Fruit fly (Drosophila melanogaster) whole organism, embryonic: ENCODE data around the gene Rnf146.
A peak's percentile ranks its signal among the peaks of the same experiment; 100 is the strongest.

Experiments
- B-H1 ChIP-seq: fragments of 200-800 bp; sonication (Bioruptor generic); IDR thresholded peaks from 3 replicates; pipeline ENCODE4 v1.3.6; 2022; ENCODE audit warnings: missing biosample characterization, missing genetic modification characterization
- BEAF-32 ChIP-seq: fragments of 200-800 bp; sonication (Bioruptor generic); optimal IDR thresholded peaks from 3 replicates; lab custom pipeline; 2017; ENCODE audit warnings: missing biosample characterization, missing genetic modification characterization, mild to moderate bottlenecking, moderate library complexity, missing genetic modification reagents
- Bdp1 ChIP-seq: fragments of 200-800 bp; sonication (Bioruptor generic); optimal IDR thresholded peaks from 3 replicates; lab custom pipeline; 2016; ENCODE audit warnings: missing biosample characterization, missing genetic modification characterization
- CG11504 ChIP-seq: fragments of 200-800 bp; sonication (Bioruptor generic); optimal IDR thresholded peaks from 3 replicates; lab custom pipeline; 2019; ENCODE audit warnings: missing biosample characterization, mild to moderate bottlenecking, missing genetic modification characterization, moderate library complexity
- CG11560 ChIP-seq: fragments of 200-800 bp; sonication (Bioruptor generic); IDR thresholded peaks from 3 replicates; pipeline ENCODE4 v1.3.6; 2022; ENCODE audit warnings: missing biosample characterization, missing genetic modification characterization
- CG12236 ChIP-seq: fragments of 200-800 bp; sonication (Bioruptor generic); optimal IDR thresholded peaks from 2 replicates; lab custom pipeline; 2016; ENCODE audit warnings: missing biosample characterization, missing genetic modification characterization
- CG12299 ChIP-seq: fragments of 200-800 bp; sonication (Bioruptor generic); optimal IDR thresholded peaks from 2 replicates; lab custom pipeline; 2018; ENCODE audit warnings: missing biosample characterization, mild to moderate bottlenecking, missing genetic modification characterization
- CG12659 ChIP-seq: fragments of 200-800 bp; sonication (Bioruptor generic); optimal IDR thresholded peaks from 3 replicates; lab custom pipeline; 2017; ENCODE audit warnings: mild to moderate bottlenecking, missing biosample characterization, missing genetic modification reagents, missing genetic modification characterization
- CG13287 ChIP-seq: fragments of 200-800 bp; sonication (Bioruptor generic); IDR thresholded peaks from 2 replicates; pipeline ENCODE4 v1.3.6; 2022; ENCODE audit warnings: missing biosample characterization, missing genetic modification characterization; ENCODE audit not compliant: partially characterized antibody
- CG14441 ChIP-seq: fragments of 200-800 bp; sonication (Bioruptor generic); IDR thresholded peaks from 2 replicates; pipeline ENCODE4 v1.3.6; 2022; ENCODE audit warnings: missing biosample characterization, missing genetic modification characterization
- CG15073 ChIP-seq: fragments of 200-800 bp; sonication (Bioruptor generic); optimal IDR thresholded peaks from 2 replicates; lab custom pipeline; 2016; ENCODE audit warnings: missing biosample characterization, missing genetic modification characterization
- CG16813 ChIP-seq: fragments of 200-800 bp; sonication (Bioruptor generic); IDR thresholded peaks from 3 replicates; pipeline ENCODE4 v1.3.6; 2022; ENCODE audit warnings: missing biosample characterization, missing genetic modification characterization; ENCODE audit not compliant: partially characterized antibody
- CG16815 ChIP-seq: fragments of 200-800 bp; sonication (Bioruptor generic); optimal IDR thresholded peaks from 3 replicates; lab custom pipeline; 2017; ENCODE audit warnings: missing biosample characterization, mild to moderate bottlenecking, missing genetic modification characterization
- CG30020 ChIP-seq: fragments of 200-800 bp; optimal IDR thresholded peaks from 2 replicates; lab custom pipeline; 2019; ENCODE audit warnings: missing biosample characterization, mild to moderate bottlenecking, missing genetic modification characterization, moderate library complexity
- CG3407 ChIP-seq: fragments of 200-800 bp; sonication (Bioruptor generic); optimal IDR thresholded peaks from 2 replicates; lab custom pipeline; 2018; ENCODE audit warnings: missing biosample characterization, mild to moderate bottlenecking, missing genetic modification characterization
- CG34224 ChIP-seq: fragments of 200-800 bp; sonication (Bioruptor generic); IDR thresholded peaks from 3 replicates; pipeline ENCODE4 v1.3.6; 2022; ENCODE audit warnings: missing biosample characterization, missing genetic modification characterization; ENCODE audit not compliant: partially characterized antibody
- CG8944 ChIP-seq: fragments of 200-800 bp; sonication (Bioruptor generic); optimal IDR thresholded peaks from 3 replicates; lab custom pipeline; 2016; ENCODE audit warnings: missing biosample characterization, missing genetic modification characterization
- CG9437 ChIP-seq: fragments of 200-800 bp; sonication (Bioruptor generic); optimal IDR thresholded peaks from 2 replicates; lab custom pipeline; 2018; ENCODE audit warnings: missing biosample characterization, mild to moderate bottlenecking, missing genetic modification characterization
- CTCF ChIP-seq: fragments of 200-800 bp; sonication (Bioruptor generic); optimal IDR thresholded peaks from 2 replicates; lab custom pipeline; 2017; ENCODE audit warnings: missing biosample characterization, mild to moderate bottlenecking, missing genetic modification characterization, moderate library complexity
- D19B ChIP-seq: fragments of 200-800 bp; sonication (Bioruptor generic); optimal IDR thresholded peaks from 2 replicates; lab custom pipeline; 2017; ENCODE audit warnings: missing biosample characterization, mild to moderate bottlenecking, missing genetic modification characterization
- ERR ChIP-seq: fragments of 200-800 bp; sonication (Bioruptor generic); optimal IDR thresholded peaks from 2 replicates; lab custom pipeline; 2016; ENCODE audit warnings: missing biosample characterization, missing genetic modification characterization
- HmgZ ChIP-seq: fragments of 200-800 bp; sonication (Bioruptor generic); optimal IDR thresholded peaks from 2 replicates; lab custom pipeline; 2018; ENCODE audit warnings: missing biosample characterization, mild to moderate bottlenecking, missing genetic modification characterization
- Hr78 ChIP-seq, 2 experiments: fragments of 200-800 bp in 1 of 2; fragments of >200 bp in 1 of 2; sonication (Bioruptor generic) in 1 of 2; optimal IDR thresholded peaks; 2 replicates each; lab custom pipeline; 2017 to 2019; ENCODE audit warnings: missing biosample characterization in 2 of 2, missing genetic modification characterization in 2 of 2, mild to moderate bottlenecking in 1 of 2, moderate library complexity in 1 of 2
- Lhr ChIP-seq: fragments of 200-800 bp; sonication (Bioruptor generic); optimal IDR thresholded peaks from 3 replicates; lab custom pipeline; 2017; ENCODE audit warnings: mild to moderate bottlenecking, missing biosample characterization, missing genetic modification reagents, missing genetic modification characterization
- MTF-1 ChIP-seq: fragments of 200-800 bp; sonication (Bioruptor generic); optimal IDR thresholded peaks from 2 replicates; lab custom pipeline; 2018; ENCODE audit warnings: missing biosample characterization, mild to moderate bottlenecking, missing genetic modification characterization, borderline replicate concordance
- NC2β ChIP-seq: fragments of 200-800 bp; sonication (Bioruptor generic); optimal IDR thresholded peaks from 2 replicates; lab custom pipeline; 2016; ENCODE audit warnings: missing biosample characterization, missing genetic modification characterization
- Ptx1 ChIP-seq: fragments of 200-800 bp; sonication (Bioruptor generic); IDR thresholded peaks from 2 replicates; pipeline ENCODE4 v1.3.6; 2022; ENCODE audit warnings: missing biosample characterization, missing genetic modification characterization
- Side ChIP-seq: fragments of 200-800 bp; sonication (Bioruptor generic); optimal IDR thresholded peaks from 2 replicates; lab custom pipeline; 2016; ENCODE audit warnings: missing biosample characterization, missing genetic modification characterization
- Ssrp ChIP-seq: fragments of 200-800 bp; sonication (Bioruptor generic); optimal IDR thresholded peaks from 2 replicates; lab custom pipeline; 2018; ENCODE audit warnings: missing biosample characterization, mild to moderate bottlenecking, missing genetic modification characterization, moderate library complexity
- Xrp1 ChIP-seq: fragments of 200-800 bp; sonication (Bioruptor generic); IDR thresholded peaks from 2 replicates; pipeline ENCODE4 v1.3.6; 2022; ENCODE audit warnings: missing biosample characterization, missing genetic modification characterization
- amos ChIP-seq: fragments of 200-800 bp; sonication (Bioruptor generic); IDR thresholded peaks from 2 replicates; pipeline ENCODE4 v1.3.6; 2022; ENCODE audit warnings: missing biosample characterization, missing genetic modification characterization; ENCODE audit not compliant: partially characterized antibody
- chn ChIP-seq: fragments of 200-800 bp; sonication (Bioruptor generic); optimal IDR thresholded peaks from 2 replicates; lab custom pipeline; 2016; ENCODE audit warnings: missing biosample characterization, missing genetic modification characterization
- croc ChIP-seq: fragments of 200-800 bp; sonication (Bioruptor generic); conservative IDR thresholded peaks from 3 replicates; pipeline ENCODE4 v1.3.6; 2022; ENCODE audit warnings: missing biosample characterization, missing genetic modification characterization
- dpn ChIP-seq, 2 experiments: fragments of 200-800 bp; sonication (Bioruptor generic); optimal IDR thresholded peaks; 3 replicates each; lab custom pipeline; 2016; ENCODE audit warnings: missing biosample characterization in 2 of 2, missing genetic modification characterization in 2 of 2
- ewg ChIP-seq: fragments of 200-800 bp; sonication (Bioruptor generic); optimal IDR thresholded peaks from 3 replicates; lab custom pipeline; 2017; ENCODE audit warnings: mild to moderate bottlenecking, missing biosample characterization, missing genetic modification reagents, missing genetic modification characterization
- gfzf ChIP-seq: fragments of 200-800 bp; sonication (Bioruptor generic); optimal IDR thresholded peaks from 2 replicates; lab custom pipeline; 2016; ENCODE audit warnings: missing biosample characterization, mild to moderate bottlenecking, missing genetic modification characterization, moderate library complexity
- grn ChIP-seq: fragments of 200-800 bp; sonication (Bioruptor generic); optimal IDR thresholded peaks from 3 replicates; lab custom pipeline; 2017; ENCODE audit warnings: missing biosample characterization, missing genetic modification characterization
- inv ChIP-seq: fragments of 200-800 bp; sonication (Bioruptor generic); IDR thresholded peaks from 2 replicates; pipeline ENCODE4 v1.3.6; 2022; ENCODE audit warnings: missing biosample characterization, missing genetic modification characterization; ENCODE audit not compliant: partially characterized antibody
- lbe ChIP-seq: fragments of 200-800 bp; sonication (Bioruptor generic); optimal IDR thresholded peaks from 2 replicates; lab custom pipeline; 2016; ENCODE audit warnings: missing biosample characterization, mild to moderate bottlenecking, missing genetic modification characterization
- mirr ChIP-seq: fragments of 200-800 bp; sonication (Bioruptor generic); optimal IDR thresholded peaks from 3 replicates; lab custom pipeline; 2018; ENCODE audit warnings: missing biosample characterization, mild to moderate bottlenecking, missing genetic modification characterization
- oc ChIP-seq: fragments of 200-800 bp; sonication (Bioruptor generic); optimal IDR thresholded peaks from 2 replicates; lab custom pipeline; 2018; ENCODE audit warnings: missing biosample characterization, mild to moderate bottlenecking, missing genetic modification characterization, moderate library complexity
- otp ChIP-seq: fragments of 200-800 bp; sonication (Bioruptor generic); IDR thresholded peaks from 3 replicates; pipeline ENCODE4, ENCODE4 v1.3.6; 2022; ENCODE audit warnings: missing biosample characterization, missing genetic modification characterization
- pb ChIP-seq: fragments of 200-800 bp; sonication (Bioruptor generic); optimal IDR thresholded peaks from 3 replicates; lab custom pipeline; 2016; ENCODE audit warnings: missing biosample characterization, missing genetic modification characterization
- psq ChIP-seq: fragments of 200-800 bp; sonication (Bioruptor generic); optimal IDR thresholded peaks from 2 replicates; lab custom pipeline; 2017; ENCODE audit warnings: missing biosample characterization, missing genetic modification characterization
- sna ChIP-seq: fragments of 200-800 bp; sonication (Bioruptor generic); IDR thresholded peaks from 2 replicates; pipeline ENCODE4 v1.3.6; 2022; ENCODE audit warnings: missing biosample characterization, missing genetic modification characterization; ENCODE audit not compliant: partially characterized antibody
- sob ChIP-seq: fragments of 200-800 bp; sonication (Bioruptor generic); IDR thresholded peaks from 2 replicates; pipeline ENCODE4 v1.3.6; 2022; ENCODE audit warnings: missing biosample characterization, missing genetic modification characterization
- unpg ChIP-seq: fragments of 200-800 bp; sonication (Bioruptor generic); optimal IDR thresholded peaks from 3 replicates; lab custom pipeline; 2018; ENCODE audit warnings: missing biosample characterization, mild to moderate bottlenecking, missing genetic modification characterization, moderate library complexity

The Rnf146 gene

dm6 chr3L:19618072-19618958 is 24.3 kb downstream of the Rnf146 start, which contains the start of gene asf1 (continued):
- peak; percentile 51 for TF ChIP-seq CG11504 (tag; lab: Kevin White, UChicago)
- no peak for TF ChIP-seq pb (GFP tag; lab: Kevin White, UChicago)
- peak; percentile 51 for TF ChIP-seq CTCF (GFP tag; lab: Kevin White, UChicago)
- peak; percentile 67 for TF ChIP-seq sna (GFP tag; lab: Robert Waterston, UW)
- TF ChIP-seq CG30020 (tag; lab: Kevin White, UChicago) = peak; percentile 23
- TF ChIP-seq CG16813 (GFP tag; lab: Robert Waterston, UW) = peak; percentile 68
- TF ChIP-seq unpg (GFP tag; lab: Kevin White, UChicago) = no peak
- TF ChIP-seq ERR = no peak
- TF ChIP-seq chn (GFP tag; lab: Kevin White, UChicago) = peak; percentile 6
- peak; percentile 72 for TF ChIP-seq CG34224 (GFP tag; lab: Robert Waterston, UW)
- peak; percentile 82 for TF ChIP-seq CG13287
- peak; percentile 71 for TF ChIP-seq inv (GFP tag; lab: Robert Waterston, UW)
- peak; percentile 23 for TF ChIP-seq NC2β (GFP tag; lab: Kevin White, UChicago)

DNA sequence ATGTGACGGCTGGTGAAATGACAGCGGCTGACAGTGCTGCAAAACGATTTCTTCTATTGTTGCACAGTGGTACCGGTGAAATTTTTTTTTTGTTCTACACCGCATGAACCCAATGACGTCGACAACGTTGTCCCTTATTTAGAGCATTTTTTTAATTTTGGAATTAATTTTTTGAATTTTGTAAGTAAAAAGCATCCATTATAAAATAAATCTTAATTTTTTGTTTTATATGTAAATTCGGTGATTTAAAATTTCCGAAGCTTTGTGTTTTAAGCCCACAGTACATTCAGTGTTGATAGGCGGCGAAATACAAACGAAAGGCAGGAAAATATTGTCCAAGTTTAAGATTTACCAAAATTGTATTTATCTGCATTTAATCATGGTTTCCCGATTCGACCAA is 30.4 kb downstream of the Rnf146 start, which contains the start of the genes Lon and PIG-F:
Gene Lon (minus strand): TSS at position 28 of the 400 bp plus-strand sequence.
Gene PIG-F (plus strand): TSS at position 284 of the 400 bp plus-strand sequence.
- peak; percentile 96 for TF ChIP-seq MTF-1
- TF ChIP-seq CG12299 = peak; percentile 99
- peak; percentile 94 for TF ChIP-seq CG11560
- TF ChIP-seq Side (GFP tag; lab: Kevin White, UChicago) = peak; percentile 97
- TF ChIP-seq mirr (GFP tag; lab: Kevin White, UChicago) = peak; percentile 95
- TF ChIP-seq CG3407 (GFP tag; lab: Kevin White, UChicago) = peak; percentile 98
- peak; percentile 97 for TF ChIP-seq B-H1 (GFP tag; lab: Robert Waterston, UW)
- TF ChIP-seq CG30020 (tag; lab: Kevin White, UChicago) = peak; percentile 93
- TF ChIP-seq CG12659 (GFP tag; lab: Kevin White, UChicago) = peak; percentile 100
- TF ChIP-seq CG14441 (GFP tag; lab: Robert Waterston, UW) = peak; percentile 98
- peak; percentile 95 for TF ChIP-seq CG12236 (GFP tag; lab: Kevin White, UChicago)
- peak; percentile 99 for TF ChIP-seq croc (GFP tag; lab: Robert Waterston, UW)
- TF ChIP-seq lbe (GFP tag; lab: Kevin White, UChicago) = peak; percentile 98
- peak; percentile 98 for TF ChIP-seq HmgZ (tag; lab: Kevin White, UChicago)
- peak; percentile 96 for TF ChIP-seq psq
- peak; percentile 99 for TF ChIP-seq CG16815 (GFP tag; lab: Kevin White, UChicago)
- peak; percentile 97 for TF ChIP-seq CG8944
- peak; percentile 99 for TF ChIP-seq sob (GFP tag; lab: Robert Waterston, UW)
- TF ChIP-seq Ssrp (tag; lab: Kevin White, UChicago) = peak; percentile 99
- TF ChIP-seq dpn (GFP tag; optimal IDR thresholded peaks at IDR 0.05; lab: Kevin White, UChicago) = peak; percentile 99
- TF ChIP-seq BEAF-32 (GFP tag; lab: Kevin White, UChicago) = peak; percentile 47
- peak; percentile 93 for TF ChIP-seq Bdp1 (GFP tag; lab: Kevin White, UChicago)
- TF ChIP-seq oc = peak; percentile 98
- TF ChIP-seq grn (GFP tag; lab: Kevin White, UChicago) = no peak
- peak; percentile 96 for TF ChIP-seq CG9437 (GFP tag; lab: Kevin White, UChicago)
- peak; percentile 47 for TF ChIP-seq amos (GFP tag; lab: Robert Waterston, UW)
- TF ChIP-seq D19B (GFP tag; lab: Kevin White, UChicago) = peak; percentile 97
- TF ChIP-seq Xrp1 (GFP tag; lab: Robert Waterston, UW) = peak; percentile 99
- TF ChIP-seq CG15073 = peak; percentile 91
- peak; percentile 24 for TF ChIP-seq gfzf (GFP tag; lab: Kevin White, UChicago)
- TF ChIP-seq otp (GFP tag; lab: Robert Waterston, UW) = peak; percentile 96
- TF ChIP-seq Hr78 (GFP tag; optimal IDR thresholded peaks at IDR 0.05; lab: Kevin White, UChicago) = no peak
- peak; percentile 98 for TF ChIP-seq ewg
- TF ChIP-seq Ptx1 (GFP tag; lab: Robert Waterston, UW) = peak; percentile 99
- peak; percentile 96 for TF ChIP-seq Lhr
